Worm (Caenorhabditis elegans) whole organism, L4/young adult: ENCODE results near the gene C44H4.4.

Experiments
- W03F9.2 ChIP-seq: fragments of 150-350 bp; optimal IDR thresholded peaks from 2 replicates; lab custom pipeline; 2014; ENCODE audit warnings: missing biosample characterization, missing genetic modification characterization
- dao-5 ChIP-seq: sonication (generic microtip); optimal IDR thresholded peaks from 2 replicates; lab custom pipeline; 2016; ENCODE audit warnings: missing genotype, missing genetic modification characterization, moderate library complexity, missing compliant biosample characterization
- him-1 ChIP-seq: sonication (generic microtip); optimal IDR thresholded peaks from 2 replicates; lab custom pipeline; 2016; ENCODE audit warnings: missing genotype, missing genetic modification reagents, missing genetic modification characterization, missing compliant biosample characterization

ce11 chrX:14568258-14568763 is 20.6 kb downstream of the C44H4.4 start:
- TF ChIP-seq dao-5 (tag; lab: Kevin White, UChicago) (no peak), him-1 (tag; lab: Kevin White, UChicago) (no peak), W03F9.2 (tag; lab: Kevin White, UChicago) (no peak)
